Worm (Caenorhabditis elegans): Measurements from ENCODE around the gene spd-3.

Gene spd-3

ce11 chrIV:6792380-6793309 is 30.1 kb downstream of the spd-3 start:
- TF ChIP-seq ces-1 (GFP tag; optimal IDR thresholded peaks at IDR 0.05): no peak
- TF ChIP-seq ceh-43 (GFP tag; optimal IDR thresholded peaks at IDR 0.05): no peak
- TF ChIP-seq zip-8 (tag; optimal IDR thresholded peaks at IDR 0.05): no peak

DNA sequence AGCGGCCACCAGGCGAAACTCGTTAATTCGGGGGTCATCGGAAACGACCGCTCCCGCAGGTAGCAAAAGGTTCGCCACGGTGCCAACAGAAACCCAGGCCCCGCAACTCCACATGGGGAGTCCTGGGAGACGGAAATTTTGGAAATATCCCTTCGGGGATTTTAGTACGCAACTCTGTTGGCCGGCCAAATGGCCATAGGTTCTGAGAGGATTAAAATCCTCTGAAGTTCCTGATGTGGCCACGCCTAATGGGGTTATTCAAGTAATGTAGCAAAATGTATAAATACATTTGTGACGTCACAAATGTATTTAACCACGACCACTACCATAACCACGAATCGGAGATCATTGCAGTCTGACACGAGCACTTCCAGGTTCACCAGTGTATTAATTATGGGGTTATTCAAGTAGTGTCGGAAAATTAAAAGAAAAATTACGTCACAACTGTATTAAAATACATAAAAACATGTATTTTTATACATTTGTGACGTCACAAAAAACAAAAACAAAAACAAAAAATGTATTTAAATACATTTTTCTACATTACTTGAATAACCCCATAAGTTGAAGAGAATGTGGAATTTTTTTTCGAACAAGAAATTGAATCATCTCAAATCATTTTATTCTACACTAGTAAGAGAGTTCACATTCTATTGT is 30.9 kb downstream of the spd-3 start:
- no peak for TF ChIP-seq nhr-2 (tag; optimal IDR thresholded peaks at IDR 0.05)
- peak; percentile 0 for TF ChIP-seq ces-1 (GFP tag; optimal IDR thresholded peaks at IDR 0.05)
- peak; percentile 96 for TF ChIP-seq zip-8 (tag; optimal IDR thresholded peaks at IDR 0.05)

- no peak for TF ChIP-seq unc-120 (tag; optimal IDR thresholded peaks at IDR 0.05; ENCODE audit: poor library complexity, severe bottlenecking)
- TF ChIP-seq tbx-8 (GFP tag; optimal IDR thresholded peaks at IDR 0.05): no peak
- TF ChIP-seq blmp-1 (tag; optimal IDR thresholded peaks at IDR 0.05): no peak
- TF ChIP-seq hlh-1 (tag; optimal IDR thresholded peaks at IDR 0.05): no peak
- TF ChIP-seq drap-1 (GFP tag; optimal IDR thresholded peaks at IDR 0.05): no peak
- no peak for TF ChIP-seq nhr-76 (tag; optimal IDR thresholded peaks at IDR 0.05)
- TF ChIP-seq bed-3 (GFP tag; optimal IDR thresholded peaks at IDR 0.05): no peak
- TF ChIP-seq lin-13 (tag; optimal IDR thresholded peaks at IDR 0.05): no peak
- no peak for TF ChIP-seq sptf-1 (tag; optimal IDR thresholded peaks at IDR 0.05)
- no peak for TF ChIP-seq M03D4.4 (tag; optimal IDR thresholded peaks at IDR 0.05)
- TF ChIP-seq zip-8 (tag; optimal IDR thresholded peaks at IDR 0.05): no peak
- no peak for TF ChIP-seq flh-1 (GFP tag; optimal IDR thresholded peaks at IDR 0.05)
- no peak for TF ChIP-seq nhr-12 (tag; optimal IDR thresholded peaks at IDR 0.05)
- no peak for TF ChIP-seq sem-2 (GFP tag; optimal IDR thresholded peaks at IDR 0.05)
Measured at ce11 chrIV:6795529-6795928, 33.0 kb downstream of the spd-3 start, which contains the start of the genes C17H12.3 and C17H12.12. C17H12.3 (minus strand) TSS chrIV:6795629. C17H12.12 (plus strand) TSS chrIV:6795924.

DNA sequence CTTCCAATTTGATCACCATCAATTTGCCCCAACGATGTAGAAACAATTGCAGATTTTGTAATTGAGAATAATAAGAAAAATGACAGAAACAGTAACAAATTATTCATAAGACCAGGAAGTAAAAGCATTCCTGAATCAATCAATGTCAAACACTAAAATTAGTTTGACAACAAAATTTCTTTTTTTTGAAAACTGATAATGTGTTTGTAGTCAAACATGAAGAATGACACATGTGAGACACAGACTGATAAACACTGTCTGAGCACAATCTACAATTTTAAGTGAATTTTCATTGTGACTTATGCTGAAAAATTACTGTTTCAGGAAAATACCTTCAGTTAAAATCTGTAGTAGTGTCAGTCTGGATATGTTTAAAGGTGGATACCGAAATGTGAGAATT is 39.6 kb downstream of the spd-3 start, which contains the start of the genes cest-4 and C17H12.11:
Gene cest-4 (minus strand): TSS at position 206 of the 400 bp plus-strand sequence.
Gene C17H12.11 (plus strand): TSS at position 256 of the 400 bp plus-strand sequence.
- no peak for TF ChIP-seq bed-3 (GFP tag; optimal IDR thresholded peaks at IDR 0.05)
- TF ChIP-seq ham-2 (GFP tag; optimal IDR thresholded peaks at IDR 0.05): no peak

DNA sequence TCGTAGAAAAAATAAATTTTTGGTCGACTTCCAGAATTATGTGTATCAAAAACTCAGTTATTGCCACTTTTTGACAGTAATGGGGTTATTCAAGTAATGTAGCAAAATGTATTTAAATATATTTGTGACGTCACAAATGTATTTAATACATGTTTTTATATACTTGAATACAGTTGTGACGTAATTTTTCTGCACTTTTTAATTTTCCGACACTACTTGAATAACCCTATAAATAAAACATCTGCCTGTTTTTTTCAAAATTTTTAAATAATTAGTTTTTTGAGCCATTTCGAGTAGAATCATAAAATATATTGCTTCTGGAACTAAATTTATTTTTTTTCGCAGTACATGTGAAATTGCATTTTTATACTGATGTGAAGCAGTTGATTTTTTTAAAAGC is 40.8 kb downstream of the spd-3 start:
- TF ChIP-seq nhr-28 (tag; optimal IDR thresholded peaks at IDR 0.05): no peak
- TF ChIP-seq zip-8 (tag; optimal IDR thresholded peaks at IDR 0.05): peak; percentile 91
- no peak for TF ChIP-seq ham-2 (GFP tag; optimal IDR thresholded peaks at IDR 0.05)
- TF ChIP-seq blmp-1 (tag; optimal IDR thresholded peaks at IDR 0.05): no peak
- TF ChIP-seq elt-1 (tag; optimal IDR thresholded peaks at IDR 0.05; ENCODE audit: borderline replicate concordance, insufficient read depth): no peak
- no peak for TF ChIP-seq sptf-1 (tag; optimal IDR thresholded peaks at IDR 0.05)

DNA sequence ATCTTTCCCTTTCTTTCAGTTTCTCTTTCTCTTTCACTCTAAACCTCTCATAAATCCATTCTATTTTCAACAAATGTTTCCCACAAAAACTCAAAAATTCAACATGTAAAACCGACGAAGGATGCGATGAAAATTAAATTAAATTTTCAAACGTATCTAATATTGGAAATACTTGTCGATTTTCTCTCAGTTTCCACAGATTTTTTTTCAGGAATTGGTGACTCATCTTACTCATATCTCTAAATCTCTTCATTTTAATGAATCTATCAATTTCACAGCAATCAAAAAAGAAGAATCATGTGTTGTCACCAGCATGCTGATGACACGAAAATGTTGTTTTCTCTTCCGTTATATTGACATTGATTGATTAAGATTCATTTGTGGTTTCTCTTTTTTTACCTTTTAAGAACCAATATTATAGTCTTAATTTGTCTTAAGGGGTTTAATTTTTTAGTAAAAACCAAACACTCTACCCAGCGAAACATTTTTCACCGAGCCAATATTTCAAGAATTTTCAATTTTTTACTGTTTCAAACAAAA is 41.4 kb downstream of the spd-3 start:
- peak; percentile 61 for TF ChIP-seq unc-62 (GFP tag; optimal IDR thresholded peaks at IDR 0.05)
- TF ChIP-seq mls-2 (tag; optimal IDR thresholded peaks at IDR 0.05): no peak
- no peak for TF ChIP-seq unc-39 (tag; optimal IDR thresholded peaks at IDR 0.05)

- TF ChIP-seq nhr-12 (tag; optimal IDR thresholded peaks at IDR 0.05) (no peak), lin-32 (GFP tag; optimal IDR thresholded peaks at IDR 0.05) (no peak), lin-13 (tag; optimal IDR thresholded peaks at IDR 0.05) (no peak), M03D4.4 (tag; optimal IDR thresholded peaks at IDR 0.05) (no peak), ham-2 (GFP tag; optimal IDR thresholded peaks at IDR 0.05) (no peak), elt-1 (tag; optimal IDR thresholded peaks at IDR 0.05; ENCODE audit: borderline replicate concordance, insufficient read depth) (no peak)
Measured at ce11 chrIV:6804815-6805214, 42.3 kb downstream of the spd-3 start, which contains the start of gene C17H12.37. C17H12.37 (plus strand) TSS chrIV:6805115.
